Fruit fly (Drosophila melanogaster) whole organism, wandering third instar larva: Measurements from ENCODE around the gene Mal-B1.

ENCODE experiments used
- CG9705 ChIP-seq: fragments of 200-800 bp; sonication (Bioruptor generic); optimal IDR thresholded peaks from 2 replicates; lab custom pipeline; 2018; ENCODE audit warnings: missing biosample characterization, mild to moderate bottlenecking, missing genetic modification characterization
- CrebA ChIP-seq: fragments of 200-800 bp; sonication (Bioruptor generic); optimal IDR thresholded peaks from 2 replicates; lab custom pipeline; 2016; ENCODE audit warnings: missing biosample characterization, mild to moderate bottlenecking, missing genetic modification characterization, borderline replicate concordance
- Dfd ChIP-seq: fragments of >200 bp; optimal IDR thresholded peaks from 2 replicates; lab custom pipeline; 2017; ENCODE audit warnings: missing biosample characterization, missing genetic modification characterization
- Dif ChIP-seq: fragments of 200-275, 200-300 bp; sonication (Bioruptor generic); optimal IDR thresholded peaks from 2 replicates; lab custom pipeline; 2018; ENCODE audit warnings: missing biosample characterization, missing genetic modification characterization; ENCODE audit not compliant: partially characterized antibody
- GATAd ChIP-seq: sonication (Bioruptor generic); optimal IDR thresholded peaks from 2 replicates; lab custom pipeline; 2016; ENCODE audit warnings: missing biosample characterization, missing genetic modification characterization
- HLH106 ChIP-seq: fragments of 200-800 bp; optimal IDR thresholded peaks from 3 replicates; lab custom pipeline; 2019; ENCODE audit warnings: missing biosample characterization, mild to moderate bottlenecking, missing genetic modification characterization, moderate library complexity
- Hr83 ChIP-seq: fragments of 200-300 bp; sonication (Bioruptor generic); optimal IDR thresholded peaks from 2 replicates; lab custom pipeline; 2016; ENCODE audit warnings: missing biosample characterization, mild to moderate bottlenecking, missing genetic modification characterization, moderate library complexity; ENCODE audit not compliant: poor library complexity, severe bottlenecking
- Jra ChIP-seq: sonication (Bioruptor generic); optimal IDR thresholded peaks from 2 replicates; lab custom pipeline; 2016; ENCODE audit warnings: missing biosample characterization, missing genetic modification characterization
- Rel ChIP-seq, 2 experiments: fragments of 200-800 bp; sonication (Bioruptor generic) in 1 of 2; optimal IDR thresholded peaks; 2 replicates in 1 of 2; 3 replicates in 1 of 2; lab custom pipeline; 2016 to 2019; ENCODE audit warnings: mild to moderate bottlenecking in 2 of 2, missing biosample characterization in 2 of 2, missing genetic modification characterization in 2 of 2, moderate library complexity in 1 of 2
- Sp1 ChIP-seq: fragments of 200-800 bp; sonication (Bioruptor generic); optimal IDR thresholded peaks from 3 replicates; lab custom pipeline; 2019; ENCODE audit warnings: missing biosample characterization, mild to moderate bottlenecking, missing genetic modification characterization, moderate library complexity
- Vsx2 ChIP-seq: fragments of 200-300, 225-300 bp; sonication (Bioruptor generic); optimal IDR thresholded peaks from 2 replicates; lab custom pipeline; 2018; ENCODE audit warnings: missing biosample characterization, missing genetic modification characterization; ENCODE audit not compliant: partially characterized antibody
- br ChIP-seq: fragments of 200-800 bp; sonication (Bioruptor generic); optimal IDR thresholded peaks from 2 replicates; lab custom pipeline; 2016; ENCODE audit warnings: missing biosample characterization, missing genetic modification characterization
- brk ChIP-seq: fragments of 200-800 bp; sonication (Bioruptor generic); optimal IDR thresholded peaks from 2 replicates; lab custom pipeline; 2016; ENCODE audit warnings: missing biosample characterization, mild to moderate bottlenecking, missing genetic modification characterization
- dl ChIP-seq, 2 experiments: fragments of 175-275, 200-275 bp in 1 of 2; fragments of 200-275 bp in 1 of 2; sonication (Bioruptor generic); optimal IDR thresholded peaks; lab custom pipeline; 2018; ENCODE audit warnings: mild to moderate bottlenecking in 2 of 2, missing biosample characterization in 2 of 2, missing genetic modification characterization in 2 of 2, moderate library complexity in 2 of 2; ENCODE audit not compliant: partially characterized antibody in 2 of 2, insufficient read depth in 1 of 2
- dmrt93B ChIP-seq: fragments of 200-800 bp; sonication (Bioruptor generic); optimal IDR thresholded peaks from 2 replicates; lab custom pipeline; 2018; ENCODE audit warnings: missing biosample characterization, mild to moderate bottlenecking, missing genetic modification characterization
- ey ChIP-seq: fragments of 200-800 bp; sonication (Bioruptor generic); optimal IDR thresholded peaks from 2 replicates; lab custom pipeline; 2016; ENCODE audit warnings: missing biosample characterization, missing genetic modification characterization
- h ChIP-seq: fragments of 200-800 bp; sonication (Bioruptor generic); optimal IDR thresholded peaks from 3 replicates; lab custom pipeline; 2016; ENCODE audit warnings: missing biosample characterization, mild to moderate bottlenecking, missing genetic modification characterization
- jim ChIP-seq: fragments of 175-275, 200-325 bp; sonication (Bioruptor generic); optimal IDR thresholded peaks from 2 replicates; lab custom pipeline; 2016; ENCODE audit warnings: missing biosample characterization, mild to moderate bottlenecking, missing genetic modification characterization
- lola ChIP-seq: fragments of >200 bp; optimal IDR thresholded peaks from 2 replicates; lab custom pipeline; 2017; ENCODE audit warnings: missing biosample characterization, missing genetic modification characterization
- psq ChIP-seq: fragments of 200-800 bp; sonication (Bioruptor generic); optimal IDR thresholded peaks from 3 replicates; lab custom pipeline; 2017; ENCODE audit warnings: missing biosample characterization, mild to moderate bottlenecking, missing genetic modification characterization, moderate library complexity
- rgr ChIP-seq: fragments of 200-800 bp; sonication (Bioruptor generic); optimal IDR thresholded peaks from 3 replicates; lab custom pipeline; 2016; ENCODE audit warnings: missing biosample characterization, mild to moderate bottlenecking, missing genetic modification characterization
- usp ChIP-seq: fragments of >200 bp; optimal IDR thresholded peaks from 2 replicates; lab custom pipeline; 2017; ENCODE audit warnings: missing biosample characterization, missing genetic modification characterization
- woc ChIP-seq: sonication (Bioruptor generic); optimal IDR thresholded peaks from 2 replicates; lab custom pipeline; 2016; ENCODE audit warnings: missing biosample characterization, mild to moderate bottlenecking, missing genetic modification characterization

Gene Mal-B1

dm6 chr2L:11874890-11875289 lies 27.9 kb downstream of the Mal-B1 start:
- no peak for TF ChIP-seq lola (GFP tag; lab: Kevin White, UChicago)
- no peak for TF ChIP-seq brk (GFP tag; lab: Kevin White, UChicago)
- TF ChIP-seq jim (GFP tag; lab: Kevin White, UChicago), result no peak
- no peak for TF ChIP-seq h (GFP tag; lab: Kevin White, UChicago)

- no peak for TF ChIP-seq dmrt93B
- no peak for TF ChIP-seq CG9705 (GFP tag; lab: Kevin White, UChicago)
- TF ChIP-seq psq, result no peak
- TF ChIP-seq usp (GFP tag; lab: Kevin White, UChicago), result no peak
- no peak for TF ChIP-seq ey (GFP tag; lab: Kevin White, UChicago)
- TF ChIP-seq Hr83 (GFP tag; lab: Kevin White, UChicago), result no peak
- no peak for TF ChIP-seq woc (GFP tag; lab: Kevin White, UChicago)
- TF ChIP-seq Dfd (GFP tag; lab: Kevin White, UChicago), result no peak
- no peak for TF ChIP-seq jim (GFP tag; lab: Kevin White, UChicago)
- TF ChIP-seq br, result no peak
- no peak for TF ChIP-seq rgr (GFP tag; lab: Kevin White, UChicago)
- TF ChIP-seq, all 38 proteins: peak for 0
Measured at dm6 chr2L:11878812-11879328, 31.8 kb downstream of the Mal-B1 start.

- TF ChIP-seq br (no peak), brk (GFP tag; lab: Kevin White, UChicago) (no peak), GATAd (GFP tag; lab: Kevin White, UChicago) (no peak), CG9705 (GFP tag; lab: Kevin White, UChicago) (no peak), ey (GFP tag; lab: Kevin White, UChicago) (no peak), Jra (GFP tag; lab: Kevin White, UChicago) (no peak), dl (GFP tag; optimal IDR thresholded peaks at IDR 0.05; lab: Kevin White, UChicago; ENCODE audit: insufficient read depth in 1 of 2, partially characterized antibody in 2 of 2) (no peak), Dif (GFP tag; lab: Kevin White, UChicago) (no peak), jim (GFP tag; lab: Kevin White, UChicago) (no peak), Rel (GFP tag; optimal IDR thresholded peaks at IDR 0.05; lab: Kevin White, UChicago) (no peak), Rel (tag; optimal IDR thresholded peaks at IDR 0.05; lab: Kevin White, UChicago) (no peak), Sp1 (GFP tag; lab: Kevin White, UChicago) (no peak), CrebA (no peak), Vsx2 (GFP tag; lab: Kevin White, UChicago) (no peak), HLH106 (tag; lab: Kevin White, UChicago) (no peak), usp (GFP tag; lab: Kevin White, UChicago) (no peak)
Measured at dm6 chr2L:11893269-11893668, 46.2 kb downstream of the Mal-B1 start.
